Worm (Caenorhabditis elegans): ENCODE results near the gene C52B9.19.

Gene C52B9.19

DNA sequence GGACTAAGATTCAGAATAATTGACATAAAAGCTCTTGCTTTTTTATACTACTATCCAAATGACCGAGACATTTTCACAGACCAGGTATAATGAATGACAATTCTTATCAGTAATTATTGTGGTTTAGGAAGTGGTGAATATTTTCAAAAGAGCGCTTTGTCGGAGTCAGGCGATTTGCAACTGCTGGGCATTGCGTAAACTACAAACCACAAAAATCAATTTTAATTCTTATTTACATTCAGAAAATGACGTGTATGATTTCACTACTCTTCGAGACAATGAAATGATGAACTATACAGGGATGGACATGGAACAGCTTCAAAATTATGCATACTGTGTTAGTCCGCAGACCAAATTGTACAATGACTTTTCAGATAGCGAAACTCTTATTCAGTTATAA is 2.1 kb downstream of the C52B9.19 start:
- TF ChIP-seq nhr-12 (tag; optimal IDR thresholded peaks at IDR 0.05), result no peak
- no peak for TF ChIP-seq lsy-2 (tag; optimal IDR thresholded peaks at IDR 0.05)
- TF ChIP-seq nhr-28 (tag; optimal IDR thresholded peaks at IDR 0.05), result no peak
- no peak for TF ChIP-seq drap-1 (GFP tag; optimal IDR thresholded peaks at IDR 0.05)
- TF ChIP-seq ceh-83 (GFP tag; optimal IDR thresholded peaks at IDR 0.05), result no peak
- TF ChIP-seq unc-120 (tag; optimal IDR thresholded peaks at IDR 0.05; ENCODE audit: poor library complexity, severe bottlenecking), result no peak
- TF ChIP-seq elt-3 (tag; optimal IDR thresholded peaks at IDR 0.05), result no peak
- no peak for TF ChIP-seq mep-1 (tag; optimal IDR thresholded peaks at IDR 0.05)
- TF ChIP-seq mls-2 (tag; optimal IDR thresholded peaks at IDR 0.05), result no peak
- TF ChIP-seq flh-1 (GFP tag; optimal IDR thresholded peaks at IDR 0.05), result no peak
- no peak for TF ChIP-seq ceh-39 (tag; optimal IDR thresholded peaks at IDR 0.05)
- no peak for TF ChIP-seq nhr-237 (tag; optimal IDR thresholded peaks at IDR 0.05)
- no peak for TF ChIP-seq nhr-76 (tag; optimal IDR thresholded peaks at IDR 0.05)
- TF ChIP-seq mab-5 (tag; optimal IDR thresholded peaks at IDR 0.05), result no peak
- TF ChIP-seq elt-1 (tag; optimal IDR thresholded peaks at IDR 0.05; ENCODE audit: borderline replicate concordance, insufficient read depth), result no peak
- TF ChIP-seq ces-1 (GFP tag; optimal IDR thresholded peaks at IDR 0.05), result no peak

- peak; percentile 34 for TF ChIP-seq ces-1 (GFP tag; optimal IDR thresholded peaks at IDR 0.05)
- no peak for TF ChIP-seq mep-1 (tag; optimal IDR thresholded peaks at IDR 0.05)
Measured at ce11 chrX:4285669-4286174, 3.4 kb downstream of the C52B9.19 start, which contains the start of gene cka-2. Gene cka-2 (plus strand): TSS chrX:4286124.

- TF ChIP-seq elt-1 (tag; optimal IDR thresholded peaks at IDR 0.05; ENCODE audit: borderline replicate concordance, insufficient read depth) (no peak), ham-2 (GFP tag; optimal IDR thresholded peaks at IDR 0.05) (no peak), ztf-11 (tag; optimal IDR thresholded peaks at IDR 0.05) (no peak), nhr-237 (tag; optimal IDR thresholded peaks at IDR 0.05) (no peak), lsy-2 (tag; optimal IDR thresholded peaks at IDR 0.05) (no peak), bed-3 (GFP tag; optimal IDR thresholded peaks at IDR 0.05) (no peak), sem-2 (GFP tag; optimal IDR thresholded peaks at IDR 0.05) (no peak), zip-8 (tag; optimal IDR thresholded peaks at IDR 0.05) (no peak), blmp-1 (tag; optimal IDR thresholded peaks at IDR 0.05) (no peak), unc-39 (tag; optimal IDR thresholded peaks at IDR 0.05) (no peak), nhr-28 (tag; optimal IDR thresholded peaks at IDR 0.05) (no peak), sptf-1 (tag; optimal IDR thresholded peaks at IDR 0.05) (no peak), nhr-2 (tag; optimal IDR thresholded peaks at IDR 0.05) (no peak), ceh-43 (GFP tag; optimal IDR thresholded peaks at IDR 0.05) (no peak), pha-4 (tag; optimal IDR thresholded peaks at IDR 0.05) (no peak), ces-1 (GFP tag; optimal IDR thresholded peaks at IDR 0.05) (no peak), hlh-1 (tag; optimal IDR thresholded peaks at IDR 0.05) (no peak), mab-5 (tag; optimal IDR thresholded peaks at IDR 0.05) (no peak)
Measured at ce11 chrX:4289805-4290204, 7.5 kb downstream of the C52B9.19 start.

DNA sequence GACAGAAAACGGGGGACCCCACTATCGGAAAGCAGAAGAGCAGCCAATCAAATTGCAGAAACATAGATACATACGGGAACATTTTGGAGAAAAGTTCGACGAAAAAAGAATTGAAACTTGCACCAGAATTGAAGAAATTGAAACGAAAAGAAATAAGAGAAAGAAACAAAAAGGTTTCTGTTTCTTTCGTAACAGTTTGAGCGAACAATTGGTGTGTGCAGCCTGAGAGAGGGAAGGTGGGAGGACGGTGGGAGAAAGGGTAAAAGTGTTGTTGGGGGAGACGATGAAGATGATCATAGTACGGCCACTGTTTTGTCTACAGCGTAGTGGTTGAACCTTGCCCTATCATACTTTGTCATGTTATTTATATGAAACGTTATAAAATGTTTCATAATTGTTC is 12.6 kb downstream of the C52B9.19 start:
- TF ChIP-seq nhr-237 (tag; optimal IDR thresholded peaks at IDR 0.05) (no peak), ceh-83 (GFP tag; optimal IDR thresholded peaks at IDR 0.05) (peak; percentile 37), tbx-8 (GFP tag; optimal IDR thresholded peaks at IDR 0.05) (no peak), hlh-1 (tag; optimal IDR thresholded peaks at IDR 0.05) (peak; percentile 63), blmp-1 (tag; optimal IDR thresholded peaks at IDR 0.05) (no peak), sptf-1 (tag; optimal IDR thresholded peaks at IDR 0.05) (no peak), mls-2 (tag; optimal IDR thresholded peaks at IDR 0.05) (no peak)

DNA sequence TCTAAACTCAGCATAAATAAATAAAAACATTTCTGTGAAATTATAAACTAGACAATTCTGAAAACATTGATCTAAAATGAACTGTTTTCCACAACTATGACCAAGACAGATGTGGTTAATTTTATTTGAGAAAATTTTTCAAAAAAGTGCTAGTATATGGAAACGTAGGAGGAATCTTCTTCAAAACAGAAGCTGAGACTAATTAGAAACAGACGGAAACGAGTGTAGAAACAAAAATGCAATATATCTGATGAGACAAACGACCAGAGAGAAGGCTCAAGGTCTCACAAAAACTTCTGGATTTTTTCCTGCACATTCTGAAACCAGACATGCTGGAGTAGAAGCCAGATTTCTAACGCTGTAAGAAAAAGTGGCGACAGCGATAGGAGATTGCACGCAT is 13.6 kb downstream of the C52B9.19 start:
- no peak for TF ChIP-seq nhr-76 (tag; optimal IDR thresholded peaks at IDR 0.05)
- no peak for TF ChIP-seq ces-1 (GFP tag; optimal IDR thresholded peaks at IDR 0.05)
- TF ChIP-seq cnd-1 (tag; optimal IDR thresholded peaks at IDR 0.05), result no peak
- TF ChIP-seq ham-2 (GFP tag; optimal IDR thresholded peaks at IDR 0.05), result no peak
- TF ChIP-seq mep-1 (tag; optimal IDR thresholded peaks at IDR 0.05), result no peak
- TF ChIP-seq ceh-83 (GFP tag; optimal IDR thresholded peaks at IDR 0.05), result no peak
- no peak for TF ChIP-seq pha-4 (tag; optimal IDR thresholded peaks at IDR 0.05)
- TF ChIP-seq blmp-1 (tag; optimal IDR thresholded peaks at IDR 0.05), result no peak
- no peak for TF ChIP-seq bed-3 (GFP tag; optimal IDR thresholded peaks at IDR 0.05)
- TF ChIP-seq mab-5 (tag; optimal IDR thresholded peaks at IDR 0.05), result no peak
- TF ChIP-seq hlh-1 (tag; optimal IDR thresholded peaks at IDR 0.05), result no peak
- no peak for TF ChIP-seq M03D4.4 (tag; optimal IDR thresholded peaks at IDR 0.05)
- TF ChIP-seq elt-1 (tag; optimal IDR thresholded peaks at IDR 0.05; ENCODE audit: borderline replicate concordance, insufficient read depth), result no peak
- no peak for TF ChIP-seq lin-13 (tag; optimal IDR thresholded peaks at IDR 0.05)
- TF ChIP-seq ceh-43 (GFP tag; optimal IDR thresholded peaks at IDR 0.05), result no peak

Measured in whole organism, mixed stage, embryonic.